Worm (Caenorhabditis elegans) whole organism, L1 larva: ENCODE data around the gene ZK856.5.

Experiments used
- aha-1 ChIP-seq: fragments of 150-350 bp; optimal IDR thresholded peaks from 2 replicates; lab custom pipeline; 2014; ENCODE audit warnings: missing biosample characterization, missing genetic modification characterization
- ceh-63 ChIP-seq: fragments of 200-800 bp; sonication (Bioruptor generic); optimal IDR thresholded peaks from 2 replicates; lab custom pipeline; 2018; ENCODE audit warnings: mild to moderate bottlenecking, missing genetic modification characterization, missing compliant biosample characterization
- ceh-8 ChIP-seq: fragments of 200-800 bp; sonication (Bioruptor generic); optimal IDR thresholded peaks from 2 replicates; lab custom pipeline; 2018; ENCODE audit warnings: mild to moderate bottlenecking, missing genetic modification characterization, moderate library complexity, missing compliant biosample characterization
- ceh-88 ChIP-seq: fragments of 200-800 bp; sonication (Bioruptor generic); IDR thresholded peaks from 2 replicates; pipeline ENCODE4 v1.3.6; 2022; ENCODE audit warnings: missing genetic modification characterization, missing compliant biosample characterization
- ceh-90 ChIP-seq: sonication (generic microtip); optimal IDR thresholded peaks from 2 replicates; lab custom pipeline; 2016; ENCODE audit warnings: missing genetic modification characterization, missing compliant biosample characterization
- dpl-1 ChIP-seq, 3 experiments: fragments of 150-350 bp in 2 of 3; sonication (generic microtip) in 1 of 3; optimal IDR thresholded peaks; 2 replicates each; lab custom pipeline; 2014 to 2017; ENCODE audit warnings: missing biosample characterization in 3 of 3, missing genetic modification characterization in 3 of 3, missing genetic modification reagents in 3 of 3
- efl-1 ChIP-seq, 4 experiments: fragments of 150-350 bp; optimal IDR thresholded peaks in 3 of 4; peaks in 1 of 4; 1 replicate in 1 of 4; 2 replicates in 3 of 4; lab custom pipeline; 2014; ENCODE audit warnings: missing biosample characterization in 2 of 4, missing genetic modification characterization in 2 of 4, missing genetic modification reagents in 2 of 4
- efl-3 ChIP-seq: fragments of 200-800 bp; sonication (Bioruptor generic); optimal IDR thresholded peaks from 2 replicates; lab custom pipeline; 2018; ENCODE audit warnings: mild to moderate bottlenecking, missing genetic modification characterization, missing compliant biosample characterization
- fkh-8 ChIP-seq: sonication (generic microtip); optimal IDR thresholded peaks from 2 replicates; lab custom pipeline; 2016; ENCODE audit warnings: mild to moderate bottlenecking, missing genetic modification characterization, missing compliant biosample characterization
- lin-14 ChIP-seq: fragments of 200-800 bp; sonication (Bioruptor generic); optimal IDR thresholded peaks from 2 replicates; lab custom pipeline; 2018; ENCODE audit warnings: mild to moderate bottlenecking, missing genetic modification characterization, moderate library complexity, missing compliant biosample characterization
- lsy-2 ChIP-seq, 2 experiments: fragments of 150-350 bp; optimal IDR thresholded peaks; 2 replicates each; lab custom pipeline; 2014; ENCODE audit warnings: missing biosample characterization in 2 of 2, missing genetic modification characterization in 2 of 2
- mab-9 ChIP-seq: fragments of 200-800 bp; sonication (Bioruptor generic); IDR thresholded peaks from 2 replicates; pipeline ENCODE4 v1.3.6; 2022; ENCODE audit warnings: missing genetic modification reagents, missing genetic modification characterization, missing compliant biosample characterization
- nhr-12 ChIP-seq: sonication (generic microtip); optimal IDR thresholded peaks from 2 replicates; lab custom pipeline; 2017; ENCODE audit warnings: missing biosample characterization, missing genetic modification characterization
- nhr-19 ChIP-seq: fragments of 200-800 bp; sonication (Bioruptor generic); conservative IDR thresholded peaks from 2 replicates; pipeline ENCODE4 v1.3.6; 2022; ENCODE audit warnings: missing genetic modification characterization, missing compliant biosample characterization
- nhr-20 ChIP-seq: sonication (generic microtip); optimal IDR thresholded peaks from 2 replicates; lab custom pipeline; 2016; ENCODE audit warnings: mild to moderate bottlenecking, missing genetic modification characterization, missing compliant biosample characterization
- nhr-237 ChIP-seq: fragments of 150-350 bp; optimal IDR thresholded peaks from 2 replicates; lab custom pipeline; 2014; ENCODE audit warnings: missing biosample characterization, missing genetic modification characterization
- nhr-47 ChIP-seq: sonication (generic microtip); optimal IDR thresholded peaks from 2 replicates; lab custom pipeline; 2016; ENCODE audit warnings: mild to moderate bottlenecking, missing genetic modification characterization, moderate library complexity, missing compliant biosample characterization
- nhr-71 ChIP-seq: sonication (generic microtip); optimal IDR thresholded peaks from 2 replicates; lab custom pipeline; 2016; ENCODE audit warnings: mild to moderate bottlenecking, missing genetic modification characterization, moderate library complexity, missing compliant biosample characterization
- pqm-1 ChIP-seq: sonication (generic microtip); optimal IDR thresholded peaks from 3 replicates; lab custom pipeline; 2017; ENCODE audit warnings: missing biosample characterization, missing genetic modification characterization
- rnt-1 ChIP-seq: sonication (generic microtip); optimal IDR thresholded peaks from 2 replicates; lab custom pipeline; 2016; ENCODE audit warnings: mild to moderate bottlenecking, missing genetic modification characterization, moderate library complexity, missing compliant biosample characterization
- skn-1 ChIP-seq: fragments of 150-350 bp; optimal IDR thresholded peaks from 2 replicates; lab custom pipeline; 2014; ENCODE audit warnings: missing biosample characterization, missing genetic modification characterization
- snpc-4 ChIP-seq: fragments of 150-350 bp; optimal IDR thresholded peaks from 2 replicates; lab custom pipeline; 2014; ENCODE audit warnings: missing biosample characterization, missing genetic modification characterization
- snu-23 ChIP-seq: sonication (generic microtip); optimal IDR thresholded peaks from 2 replicates; lab custom pipeline; 2016; ENCODE audit warnings: missing genetic modification characterization, missing compliant biosample characterization
- sox-4 ChIP-seq: sonication (generic microtip); optimal IDR thresholded peaks from 2 replicates; lab custom pipeline; 2016; ENCODE audit warnings: missing genetic modification characterization, missing compliant biosample characterization
- sptf-1 ChIP-seq: fragments of 150-350 bp; optimal IDR thresholded peaks from 2 replicates; lab custom pipeline; 2014; ENCODE audit warnings: missing biosample characterization, missing genetic modification characterization
- swsn-7 ChIP-seq: sonication (generic microtip); optimal IDR thresholded peaks from 2 replicates; lab custom pipeline; 2016; ENCODE audit warnings: missing genetic modification characterization, missing compliant biosample characterization
- tbx-2 ChIP-seq: sonication (generic microtip); optimal IDR thresholded peaks from 2 replicates; lab custom pipeline; 2016; ENCODE audit warnings: missing genetic modification characterization, missing compliant biosample characterization
- tlp-1 ChIP-seq: fragments of 150-350 bp; optimal IDR thresholded peaks from 2 replicates; lab custom pipeline; 2014; ENCODE audit warnings: missing biosample characterization, missing genetic modification characterization
- unc-130 ChIP-seq: fragments of 150-350 bp; optimal IDR thresholded peaks from 2 replicates; lab custom pipeline; 2017; ENCODE audit warnings: missing biosample characterization, missing genetic modification characterization, inconsistent platforms
- unc-62 ChIP-seq: fragments of 150-350 bp; optimal IDR thresholded peaks from 2 replicates; lab custom pipeline; 2014; ENCODE audit warnings: missing biosample characterization, missing genetic modification reagents, missing genetic modification characterization
- ztf-4 ChIP-seq: fragments of 150-350 bp; optimal IDR thresholded peaks from 2 replicates; lab custom pipeline; 2014; ENCODE audit warnings: missing biosample characterization, missing genetic modification characterization

The ZK856.5 gene

DNA sequence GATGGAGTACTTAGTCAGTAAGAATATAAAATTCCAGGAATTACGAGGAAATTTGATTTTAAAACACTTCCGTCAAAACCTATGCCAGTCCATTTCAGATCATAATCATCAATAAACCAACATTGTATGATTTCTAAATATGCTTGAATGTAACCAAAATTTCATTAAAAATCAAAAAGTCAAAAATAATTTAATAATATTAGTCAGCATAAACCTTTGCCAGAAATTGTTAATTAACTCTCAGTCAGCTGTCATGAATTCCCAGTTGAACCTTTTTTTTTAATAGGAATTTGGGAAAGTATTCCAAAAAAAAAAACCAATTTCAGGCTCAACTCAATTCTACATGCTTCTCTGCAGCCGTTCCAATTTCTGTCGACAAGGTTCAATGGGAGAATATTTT is 41.6 kb downstream of the ZK856.5 start, which contains the start of gene srsx-26:
Gene srsx-26, plus strand, starts transcription at position 301 of the 400 bp plus-strand sequence.
- TF ChIP-seq ceh-90 (tag; lab: Kevin White, UChicago) (peak; percentile 14), efl-1 (optimal IDR thresholded peaks at IDR 0.05; lab: Kevin White, UChicago) (no peak), efl-1 (GFP tag; optimal IDR thresholded peaks at IDR 0.05 in 1 of 2; lab: Kevin White, UChicago) (no peak), nhr-237 (tag; lab: Kevin White, UChicago) (no peak), unc-62 (GFP tag; lab: Kevin White, UChicago) (no peak), sptf-1 (tag; lab: Kevin White, UChicago) (no peak), fkh-8 (tag; lab: Kevin White, UChicago) (peak; percentile 56), pqm-1 (tag; lab: Kevin White, UChicago) (no peak), ceh-88 (GFP tag; lab: Robert Waterston, UW) (no peak), tbx-2 (no peak), ceh-8 (GFP tag; lab: Kevin White, UChicago) (peak; percentile 51), snpc-4 (tag; lab: Kevin White, UChicago) (no peak), efl-3 (GFP tag; lab: Kevin White, UChicago) (no peak), aha-1 (no peak), nhr-47 (tag; lab: Kevin White, UChicago) (peak; percentile 37), nhr-71 (tag; lab: Kevin White, UChicago) (peak; percentile 30)
- TF ChIP-seq, all 84 proteins: peak for 5

ce11 chrV:10146787-10147186 is 43.1 kb downstream of the ZK856.5 start:
- TF ChIP-seq aha-1 (no peak), lsy-2 (tag; optimal IDR thresholded peaks at IDR 0.05; lab: Kevin White, UChicago) (peak in 1 of 2 experiments; percentile 42), sox-4 (tag; lab: Kevin White, UChicago) (no peak), lin-14 (GFP tag; lab: Kevin White, UChicago) (peak; percentile 64), swsn-7 (tag; lab: Kevin White, UChicago) (peak; percentile 8), unc-130 (peak; percentile 38), efl-1 (optimal IDR thresholded peaks at IDR 0.05; lab: Kevin White, UChicago) (no peak), efl-1 (GFP tag; optimal IDR thresholded peaks at IDR 0.05 in 1 of 2; lab: Kevin White, UChicago) (no peak), skn-1 (tag; lab: Kevin White, UChicago) (no peak), nhr-71 (tag; lab: Kevin White, UChicago) (peak; percentile 71), snu-23 (GFP tag; lab: Kevin White, UChicago) (peak; percentile 9), nhr-19 (GFP tag; lab: Robert Waterston, UW) (peak; percentile 31; the same call in 1 of the 2 replicates), dpl-1 (GFP tag; optimal IDR thresholded peaks at IDR 0.05; lab: Kevin White, UChicago) (no peak), mab-9 (GFP tag; lab: Robert Waterston, UW) (no peak), nhr-20 (tag; lab: Kevin White, UChicago) (peak; percentile 14), tlp-1 (no peak), ztf-4 (tag; lab: Kevin White, UChicago) (peak; percentile 15), rnt-1 (peak; percentile 49)

DNA sequence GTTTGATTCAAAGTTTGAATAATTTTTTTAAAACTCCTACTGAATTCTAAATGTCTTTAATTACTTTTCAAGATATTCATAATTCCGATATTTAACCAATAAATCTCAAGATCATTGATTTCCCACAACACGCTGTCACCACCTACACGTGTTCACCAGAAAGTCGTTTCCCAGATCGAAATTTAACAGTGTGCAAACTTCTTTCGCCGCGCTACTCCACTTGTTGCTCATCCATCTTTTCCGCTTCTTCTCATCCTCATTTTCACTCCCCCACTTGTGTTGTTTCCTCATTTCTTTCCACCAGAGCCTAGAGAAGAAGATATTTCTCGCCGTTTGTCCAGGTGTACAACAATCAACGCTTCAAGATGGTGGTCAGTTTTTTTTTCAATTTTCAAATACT is 44.3 kb downstream of the ZK856.5 start, which contains the start of gene C51E3.9:
Gene C51E3.9, plus strand, starts transcription at position 301 of the 400 bp plus-strand sequence.
- no peak for TF ChIP-seq efl-3 (GFP tag; lab: Kevin White, UChicago)
- TF ChIP-seq ceh-63 (GFP tag; lab: Kevin White, UChicago) = no peak
- TF ChIP-seq nhr-237 (tag; lab: Kevin White, UChicago) = no peak
- TF ChIP-seq ztf-4 (tag; lab: Kevin White, UChicago) = no peak
- TF ChIP-seq rnt-1 = peak; percentile 40
- no peak for TF ChIP-seq snpc-4 (tag; lab: Kevin White, UChicago)
- TF ChIP-seq nhr-12 (tag; lab: Kevin White, UChicago) = no peak
- no peak for TF ChIP-seq aha-1
- peak; percentile 61 for TF ChIP-seq lin-14 (GFP tag; lab: Kevin White, UChicago)
- peak; percentile 31 for TF ChIP-seq nhr-71 (tag; lab: Kevin White, UChicago)
